Fruit fly (Drosophila melanogaster) whole organism, prepupa: ENCODE data around the gene CG15200.

Source experiments
- Blimp-1 ChIP-seq: fragments of 200-800 bp; sonication (Bioruptor generic); optimal IDR thresholded peaks from 3 replicates; lab custom pipeline; 2017; ENCODE audit warnings: missing biosample characterization, missing genetic modification characterization, mild to moderate bottlenecking, moderate library complexity, missing genetic modification reagents
- CG10631 ChIP-seq: fragments of 200-800 bp; sonication (Bioruptor generic); optimal IDR thresholded peaks from 2 replicates; lab custom pipeline; 2016; ENCODE audit warnings: missing biosample characterization, missing genetic modification characterization
- CG10669 ChIP-seq: fragments of 200-800 bp; sonication (Bioruptor generic); optimal IDR thresholded peaks from 3 replicates; lab custom pipeline; 2018; ENCODE audit warnings: missing biosample characterization, mild to moderate bottlenecking, missing genetic modification characterization, moderate library complexity
- CG11294 ChIP-seq: fragments of 200-800 bp; sonication (Bioruptor generic); IDR thresholded peaks from 2 replicates; pipeline ENCODE4 v1.3.6; 2022; ENCODE audit warnings: missing biosample characterization, missing genetic modification characterization
- CG11762 ChIP-seq: fragments of 200-800 bp; sonication (Bioruptor generic); optimal IDR thresholded peaks from 3 replicates; lab custom pipeline; 2016; ENCODE audit warnings: missing biosample characterization, missing genetic modification characterization; ENCODE audit not compliant: insufficient read depth
- CG11902 ChIP-seq: fragments of 200-800 bp; sonication (Bioruptor generic); optimal IDR thresholded peaks from 3 replicates; lab custom pipeline; 2016; ENCODE audit warnings: missing biosample characterization, missing genetic modification characterization
- CG1621 ChIP-seq: fragments of 200-800 bp; sonication (Bioruptor generic); optimal IDR thresholded peaks from 3 replicates; lab custom pipeline; 2018; ENCODE audit warnings: missing biosample characterization, mild to moderate bottlenecking, missing genetic modification characterization
- CG16779 ChIP-seq: fragments of 200-800 bp; sonication (Bioruptor generic); optimal IDR thresholded peaks from 3 replicates; lab custom pipeline; 2017; ENCODE audit warnings: missing biosample characterization, mild to moderate bottlenecking, missing genetic modification characterization
- CG3032 ChIP-seq: fragments of 200-800 bp; optimal IDR thresholded peaks from 2 replicates; lab custom pipeline; 2019; ENCODE audit warnings: missing biosample characterization, mild to moderate bottlenecking, missing genetic modification characterization, moderate library complexity
- CG31627 ChIP-seq: fragments of 200-800 bp; sonication (Bioruptor generic); optimal IDR thresholded peaks from 3 replicates; lab custom pipeline; 2016; ENCODE audit warnings: missing biosample characterization, missing genetic modification characterization
- CG32006 ChIP-seq: fragments of 200-800 bp; sonication (Bioruptor generic); optimal IDR thresholded peaks from 3 replicates; lab custom pipeline; 2017; ENCODE audit warnings: missing biosample characterization, mild to moderate bottlenecking, missing genetic modification characterization
- CG34406 ChIP-seq: fragments of 200-800 bp; sonication (Bioruptor generic); optimal IDR thresholded peaks from 3 replicates; lab custom pipeline; 2016; ENCODE audit warnings: missing biosample characterization, missing genetic modification characterization
- CG3919 ChIP-seq: fragments of 200-800 bp; sonication (Bioruptor generic); optimal IDR thresholded peaks from 3 replicates; lab custom pipeline; 2016; ENCODE audit warnings: missing biosample characterization, missing genetic modification characterization
- CG4318 ChIP-seq: fragments of 200-800 bp; sonication (Bioruptor generic); optimal IDR thresholded peaks from 3 replicates; lab custom pipeline; 2017; ENCODE audit warnings: missing biosample characterization, mild to moderate bottlenecking, missing genetic modification characterization
- CG6163 ChIP-seq: fragments of 200-800 bp; sonication (Bioruptor generic); IDR thresholded peaks from 3 replicates; pipeline ENCODE4 v1.3.6; 2022; ENCODE audit warnings: missing biosample characterization, missing genetic modification characterization
- CG6276 ChIP-seq: fragments of 200-800 bp; sonication (Bioruptor generic); optimal IDR thresholded peaks from 2 replicates; lab custom pipeline; 2017; ENCODE audit warnings: missing biosample characterization, mild to moderate bottlenecking, missing genetic modification characterization
- CG6792 ChIP-seq: fragments of 200-800 bp; sonication (Bioruptor generic); optimal IDR thresholded peaks from 3 replicates; lab custom pipeline; 2016; ENCODE audit warnings: missing biosample characterization, missing genetic modification characterization
- CG6808 ChIP-seq: fragments of 200-800 bp; sonication (Bioruptor generic); optimal IDR thresholded peaks from 3 replicates; lab custom pipeline; 2017; ENCODE audit warnings: missing biosample characterization, missing genetic modification characterization, mild to moderate bottlenecking, moderate library complexity, missing genetic modification reagents
- CG7368 ChIP-seq: fragments of 200-800 bp; sonication (Bioruptor generic); optimal IDR thresholded peaks from 3 replicates; lab custom pipeline; 2016; ENCODE audit warnings: missing biosample characterization, missing genetic modification characterization
- CG8119 ChIP-seq: fragments of 200-800 bp; sonication (Bioruptor generic); IDR thresholded peaks from 3 replicates; pipeline ENCODE4 v1.3.6; 2022; ENCODE audit warnings: missing biosample characterization, missing genetic modification characterization
- CG8319 ChIP-seq: fragments of 200-800 bp; sonication (Bioruptor generic); optimal IDR thresholded peaks from 3 replicates; lab custom pipeline; 2016; ENCODE audit warnings: missing biosample characterization, missing genetic modification characterization
- CG8632 ChIP-seq: fragments of 200-800 bp; sonication (Bioruptor generic); optimal IDR thresholded peaks from 3 replicates; lab custom pipeline; 2016; ENCODE audit warnings: missing biosample characterization, missing genetic modification characterization
- CG9139 ChIP-seq: fragments of 200-800 bp; sonication (Bioruptor generic); optimal IDR thresholded peaks from 3 replicates; lab custom pipeline; 2017; ENCODE audit warnings: missing biosample characterization, mild to moderate bottlenecking, missing genetic modification characterization
- Eip75B ChIP-seq: fragments of 200-800 bp; sonication (Bioruptor generic); optimal IDR thresholded peaks from 3 replicates; lab custom pipeline; 2016; ENCODE audit warnings: missing biosample characterization, missing genetic modification characterization
- Eip93F ChIP-seq: fragments of 200-800 bp; sonication (Bioruptor generic); optimal IDR thresholded peaks from 2 replicates; lab custom pipeline; 2016; ENCODE audit warnings: missing biosample characterization, mild to moderate bottlenecking, missing genetic modification characterization
- Ets21C ChIP-seq: fragments of 200-800 bp; sonication (Bioruptor generic); optimal IDR thresholded peaks from 3 replicates; lab custom pipeline; 2016; ENCODE audit warnings: missing biosample characterization, missing genetic modification characterization
- Ets96B ChIP-seq: fragments of 200-800 bp; optimal IDR thresholded peaks from 2 replicates; lab custom pipeline; 2019; ENCODE audit warnings: missing biosample characterization, mild to moderate bottlenecking, missing genetic modification characterization, moderate library complexity
- Gug ChIP-seq: fragments of 200-800 bp; sonication (Bioruptor generic); IDR thresholded peaks from 2 replicates; pipeline ENCODE4 v1.3.6; 2022; ENCODE audit warnings: missing biosample characterization, missing genetic modification characterization
- Hr38 ChIP-seq: sonication (Bioruptor generic); optimal IDR thresholded peaks from 2 replicates; lab custom pipeline; 2016; ENCODE audit warnings: missing biosample characterization, missing genetic modification characterization
- Hr4 ChIP-seq: fragments of 200-800 bp; sonication (Bioruptor generic); optimal IDR thresholded peaks from 3 replicates; lab custom pipeline; 2016; ENCODE audit warnings: missing biosample characterization, missing genetic modification characterization
- Lpt ChIP-seq: fragments of 200-800 bp; sonication (Bioruptor generic); optimal IDR thresholded peaks from 3 replicates; lab custom pipeline; 2016; ENCODE audit warnings: missing biosample characterization, missing genetic modification characterization
- OdsH ChIP-seq: fragments of 200-800 bp; sonication (Bioruptor generic); optimal IDR thresholded peaks from 3 replicates; lab custom pipeline; 2016; ENCODE audit warnings: missing biosample characterization, missing genetic modification characterization
- achi ChIP-seq: fragments of 200-800 bp; sonication (Bioruptor generic); optimal IDR thresholded peaks from 3 replicates; lab custom pipeline; 2016; ENCODE audit warnings: missing biosample characterization, missing genetic modification characterization
- dac ChIP-seq: fragments of 200-800 bp; sonication (Bioruptor generic); optimal IDR thresholded peaks from 2 replicates; lab custom pipeline; 2017; ENCODE audit warnings: missing biosample characterization, mild to moderate bottlenecking, missing genetic modification characterization
- eg ChIP-seq: fragments of 200-800 bp; sonication (Bioruptor generic); IDR thresholded peaks from 3 replicates; pipeline ENCODE4 v1.3.6; 2022; ENCODE audit warnings: missing biosample characterization, missing genetic modification characterization
- fd59A ChIP-seq: fragments of 200-800 bp; sonication (Bioruptor generic); optimal IDR thresholded peaks from 2 replicates; lab custom pipeline; 2017; ENCODE audit warnings: missing biosample characterization, mild to moderate bottlenecking, missing genetic modification characterization, missing genetic modification reagents
- fd85E ChIP-seq: fragments of 200-800 bp; sonication (Bioruptor generic); optimal IDR thresholded peaks from 3 replicates; lab custom pipeline; 2016; ENCODE audit warnings: missing biosample characterization, missing genetic modification characterization
- fkh ChIP-seq: fragments of 200-800 bp; sonication (Bioruptor generic); optimal IDR thresholded peaks from 3 replicates; lab custom pipeline; 2017; ENCODE audit warnings: missing biosample characterization, mild to moderate bottlenecking, missing genetic modification characterization, moderate library complexity
- lz ChIP-seq: fragments of 200-800 bp; sonication (Bioruptor generic); optimal IDR thresholded peaks from 3 replicates; lab custom pipeline; 2016; ENCODE audit warnings: missing biosample characterization, missing genetic modification characterization
- net ChIP-seq: fragments of 200-800 bp; sonication (Bioruptor generic); optimal IDR thresholded peaks from 3 replicates; lab custom pipeline; 2016; ENCODE audit warnings: missing biosample characterization, missing genetic modification characterization
- salr ChIP-seq, 2 experiments: fragments of 200-800 bp; sonication (Bioruptor generic); optimal IDR thresholded peaks; 3 replicates each; lab custom pipeline; 2016 to 2018; ENCODE audit warnings: missing biosample characterization in 2 of 2, missing genetic modification characterization in 2 of 2, mild to moderate bottlenecking in 1 of 2
- spab ChIP-seq: fragments of 200-800 bp; sonication (Bioruptor generic); optimal IDR thresholded peaks from 2 replicates; lab custom pipeline; 2017; ENCODE audit warnings: missing biosample characterization, mild to moderate bottlenecking, missing genetic modification characterization, missing genetic modification reagents
- ss ChIP-seq, 2 experiments: fragments of 200-800 bp; sonication (Bioruptor generic); optimal IDR thresholded peaks; 2 replicates in 1 of 2; 3 replicates in 1 of 2; lab custom pipeline; 2017 to 2018; ENCODE audit warnings: mild to moderate bottlenecking in 2 of 2, missing biosample characterization in 2 of 2, missing genetic modification characterization in 2 of 2, moderate library complexity in 1 of 2
- svp ChIP-seq: fragments of 200-800 bp; sonication (Bioruptor generic); peaks from one replicate; lab custom pipeline; 2016; ENCODE audit warnings: missing biosample characterization, missing genetic modification characterization
- vri ChIP-seq: fragments of 200-800 bp; sonication (Bioruptor generic); optimal IDR thresholded peaks from 3 replicates; lab custom pipeline; 2016; ENCODE audit warnings: missing biosample characterization, mild to moderate bottlenecking, missing genetic modification characterization

Gene CG15200

dm6 chrX:11143820-11144219 lies 38.9 kb upstream of the CG15200 start, which contains the start of gene CG15201:
Gene CG15201, plus strand, starts transcription at chrX:11144120.
- TF ChIP-seq CG10669 (GFP tag; lab: Kevin White, UChicago) (no peak), CG8632 (GFP tag; lab: Kevin White, UChicago) (no peak), vri (GFP tag; lab: Kevin White, UChicago) (no peak), OdsH (GFP tag; lab: Kevin White, UChicago) (no peak), eg (GFP tag; lab: Robert Waterston, UW) (no peak), CG4318 (GFP tag; lab: Kevin White, UChicago) (no peak), spab (GFP tag; lab: Kevin White, UChicago) (no peak), salr (GFP tag; optimal IDR thresholded peaks at IDR 0.05; lab: Kevin White, UChicago) (no peak), CG31627 (GFP tag; lab: Kevin White, UChicago) (no peak), Eip75B (no peak), Gug (GFP tag; lab: Robert Waterston, UW) (no peak)
- TF ChIP-seq, all 60 proteins: peak for 0

- TF ChIP-seq lz = no peak
- no peak for TF ChIP-seq Hr4 (GFP tag; lab: Kevin White, UChicago)
- no peak for TF ChIP-seq CG11902 (GFP tag; lab: Kevin White, UChicago)
- no peak for TF ChIP-seq OdsH (GFP tag; lab: Kevin White, UChicago)
- TF ChIP-seq Ets21C (GFP tag; lab: Kevin White, UChicago) = no peak
- TF ChIP-seq CG8119 (GFP tag; lab: Robert Waterston, UW) = no peak
- TF ChIP-seq CG7368 (GFP tag; lab: Kevin White, UChicago) = no peak
- no peak for TF ChIP-seq dac (GFP tag; lab: Kevin White, UChicago)
- TF ChIP-seq CG6163 (GFP tag; lab: Robert Waterston, UW) = no peak
- no peak for TF ChIP-seq CG10631 (GFP tag; lab: Kevin White, UChicago)
- no peak for TF ChIP-seq Hr38
- TF ChIP-seq fkh (GFP tag; lab: Kevin White, UChicago) = no peak
- TF ChIP-seq CG16779 (tag; lab: Kevin White, UChicago) = no peak
- no peak for TF ChIP-seq CG3032
- TF ChIP-seq salr (GFP tag; optimal IDR thresholded peaks at IDR 0.05; lab: Kevin White, UChicago) = no peak
- TF ChIP-seq Blimp-1 (GFP tag; lab: Kevin White, UChicago) = no peak
- TF ChIP-seq vri (GFP tag; lab: Kevin White, UChicago) = no peak
- no peak for TF ChIP-seq CG3919 (GFP tag; lab: Kevin White, UChicago)
- no peak for TF ChIP-seq Ets96B (tag; lab: Kevin White, UChicago)
- TF ChIP-seq, all 60 proteins: peak for 0
These were observed 38.2 kb upstream of the CG15200 start for dm6 chrX:11144575-11144974.

- peak; percentile 37 for TF ChIP-seq CG3919 (GFP tag; lab: Kevin White, UChicago)
- no peak for TF ChIP-seq CG6276
- no peak for TF ChIP-seq Lpt (GFP tag; lab: Kevin White, UChicago)
- no peak for TF ChIP-seq CG6792
- TF ChIP-seq CG11762 = no peak
- TF ChIP-seq CG8119 (GFP tag; lab: Robert Waterston, UW) = peak; percentile 33; the same call in 1 of the 3 replicates
- TF ChIP-seq CG6808 (GFP tag; lab: Kevin White, UChicago) = no peak
- TF ChIP-seq CG1621 (tag; lab: Kevin White, UChicago) = no peak
- TF ChIP-seq Gug (GFP tag; lab: Robert Waterston, UW) = 0 out of 2 replicates have a peak, but pooled peaks have one; percentile 9
- peak; percentile 1 for TF ChIP-seq Eip75B
- TF ChIP-seq Ets96B (tag; lab: Kevin White, UChicago) = peak; percentile 38
- TF ChIP-seq fd85E = no peak
- TF ChIP-seq OdsH (GFP tag; lab: Kevin White, UChicago) = peak; percentile 7
- no peak for TF ChIP-seq salr (GFP tag; optimal IDR thresholded peaks at IDR 0.05; lab: Kevin White, UChicago)
- TF ChIP-seq svp (GFP tag; lab: Kevin White, UChicago) = peak; percentile 76
- no peak for TF ChIP-seq spab (GFP tag; lab: Kevin White, UChicago)
- no peak for TF ChIP-seq CG11294 (GFP tag; lab: Robert Waterston, UW)
- TF ChIP-seq CG9139 (GFP tag; lab: Kevin White, UChicago) = no peak
- no peak for TF ChIP-seq CG8319
- no peak for TF ChIP-seq Eip93F (GFP tag; lab: Kevin White, UChicago)
- peak; percentile 76 for TF ChIP-seq eg (GFP tag; lab: Robert Waterston, UW)
- no peak for TF ChIP-seq fd59A
- peak; percentile 29 for TF ChIP-seq CG3032
- TF ChIP-seq CG32006 = peak; percentile 30
- peak in 1 of 2 experiments; percentile 61 for TF ChIP-seq ss (GFP tag; optimal IDR thresholded peaks at IDR 0.05; lab: Kevin White, UChicago)
- TF ChIP-seq Hr4 (GFP tag; lab: Kevin White, UChicago) = peak; percentile 25
- peak; percentile 14 for TF ChIP-seq achi (GFP tag; lab: Kevin White, UChicago)
- no peak for TF ChIP-seq CG11902 (GFP tag; lab: Kevin White, UChicago)
- no peak for TF ChIP-seq net (GFP tag; lab: Kevin White, UChicago)
- TF ChIP-seq CG6163 (GFP tag; lab: Robert Waterston, UW) = peak; percentile 77
- TF ChIP-seq CG34406 (GFP tag; lab: Kevin White, UChicago) = peak; percentile 6
These were observed 36.0 kb upstream of the CG15200 start for dm6 chrX:11146598-11147176.
